Worm (Caenorhabditis elegans) whole organism, L3 larva: ENCODE results near the gene rad-23.

ENCODE experiments used
- ceh-82 ChIP-seq: fragments of 150-350 bp; optimal IDR thresholded peaks from 2 replicates; lab custom pipeline; 2014; ENCODE audit warnings: missing biosample characterization, missing genetic modification characterization
- elt-1 ChIP-seq: fragments of 150-350 bp; optimal IDR thresholded peaks from 2 replicates; lab custom pipeline; 2014; ENCODE audit warnings: missing biosample characterization, missing genetic modification characterization
- elt-3 ChIP-seq, 3 experiments: fragments of 150-350 bp in 1 of 3; sonication (generic microtip) in 2 of 3; optimal IDR thresholded peaks; 2 replicates in 2 of 3; 4 replicates in 1 of 3; lab custom pipeline; 2014 to 2017; ENCODE audit warnings: missing biosample characterization in 3 of 3, missing genetic modification characterization in 3 of 3
- fos-1 ChIP-seq: fragments of 150-350 bp; optimal IDR thresholded peaks from 2 replicates; lab custom pipeline; 2014; ENCODE audit warnings: missing biosample characterization, missing genetic modification characterization
- nhr-11 ChIP-seq: fragments of 150-350 bp; optimal IDR thresholded peaks from 2 replicates; lab custom pipeline; 2014; ENCODE audit warnings: missing biosample characterization, missing genetic modification characterization
- nhr-237 ChIP-seq: fragments of 150-350 bp; optimal IDR thresholded peaks from 2 replicates; lab custom pipeline; 2014; ENCODE audit warnings: missing biosample characterization, missing genetic modification characterization
- nhr-76 ChIP-seq: fragments of 150-350 bp; sonication (generic microtip); optimal IDR thresholded peaks from 5 replicates; lab custom pipeline; 2014; ENCODE audit warnings: missing biosample characterization, missing genetic modification characterization

- TF ChIP-seq fos-1 (tag; lab: Kevin White, UChicago) = no peak
- no peak for TF ChIP-seq elt-1
- TF ChIP-seq ceh-82 (tag; lab: Kevin White, UChicago) = no peak
- no peak for TF ChIP-seq nhr-76 (tag; lab: Kevin White, UChicago)
- TF ChIP-seq nhr-237 (tag; lab: Kevin White, UChicago) = no peak
- TF ChIP-seq nhr-11 (tag; lab: Kevin White, UChicago) = no peak
- no peak for TF ChIP-seq elt-3 (tag; optimal IDR thresholded peaks at IDR 0.05; lab: Kevin White, UChicago)
These were observed 31.8 kb downstream of the rad-23 start for ce11 chrII:11620630-11621246.
